Fruit fly (Drosophila melanogaster) whole organism, pupa: ENCODE data around the gene CanA-14F.

Experiments
- CG10348 ChIP-seq: fragments of 200-800 bp; sonication (Bioruptor generic); IDR thresholded peaks from 2 replicates; pipeline ENCODE4 v1.3.6; 2022; ENCODE audit warnings: missing biosample characterization, missing genetic modification characterization
- Pif1B ChIP-seq: fragments of 200-800 bp; sonication (Bioruptor generic); optimal IDR thresholded peaks from 3 replicates; lab custom pipeline; 2016; ENCODE audit warnings: missing biosample characterization, missing genetic modification characterization
- Snoo ChIP-seq: fragments of 200-800 bp; sonication (Bioruptor generic); optimal IDR thresholded peaks from 3 replicates; lab custom pipeline; 2017; ENCODE audit warnings: missing biosample characterization, mild to moderate bottlenecking, missing genetic modification characterization, inconsistent platforms
- gl ChIP-seq: fragments of 200-800 bp; sonication (Bioruptor generic); optimal IDR thresholded peaks from 2 replicates; lab custom pipeline; 2018; ENCODE audit warnings: missing biosample characterization, mild to moderate bottlenecking, missing genetic modification characterization

DNA sequence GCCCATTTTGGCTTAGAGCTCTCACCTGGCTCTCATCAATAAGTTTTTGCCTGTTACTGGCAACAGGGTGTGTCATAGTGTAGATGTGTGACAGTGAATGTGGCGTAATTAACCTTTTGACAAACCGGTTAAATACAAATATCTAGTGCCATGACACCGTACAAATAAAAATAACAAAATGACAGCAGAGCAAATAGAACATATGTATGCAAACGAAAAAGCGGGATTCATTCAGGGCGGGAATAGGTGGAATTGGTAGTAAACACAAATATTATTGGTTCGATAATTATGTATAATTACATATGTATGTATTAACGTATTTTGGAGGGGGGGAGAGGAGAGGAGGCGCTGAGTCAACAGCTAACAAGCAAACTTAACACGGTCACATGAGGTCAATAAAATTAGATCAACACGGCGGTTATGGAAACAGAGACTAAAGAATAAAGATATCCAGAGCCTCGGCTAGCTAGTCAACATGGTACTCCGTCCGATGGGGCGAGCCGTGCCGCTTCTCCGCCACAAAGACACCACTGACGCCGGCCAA lies 9.3 kb upstream of the CanA-14F start:
- TF ChIP-seq gl (tag; lab: Kevin White, UChicago) (no peak), CG10348 (GFP tag; lab: Robert Waterston, UW) (no peak), Pif1B (GFP tag; lab: Kevin White, UChicago) (no peak), Snoo (tag; lab: Kevin White, UChicago) (no peak)
